Worm (Caenorhabditis elegans) whole organism, young adult: ENCODE data around the gene pqn-68.

Experiments
- B0019.2 ChIP-seq: fragments of 200-800 bp; sonication (Bioruptor generic); conservative IDR thresholded peaks from 2 replicates; pipeline ENCODE4 v1.3.6; 2022; ENCODE audit warnings: missing genetic modification reagents, missing genetic modification characterization, missing compliant biosample characterization
- B0035.1 ChIP-seq: sonication (generic microtip); optimal IDR thresholded peaks from 2 replicates; lab custom pipeline; 2016; ENCODE audit warnings: missing genetic modification characterization, mild to moderate bottlenecking, missing compliant biosample characterization, missing genotype, missing genetic modification reagents
- B0336.3 ChIP-seq: fragments of 200-800 bp; sonication (Bioruptor generic); IDR thresholded peaks from 2 replicates; pipeline ENCODE4 v1.3.6; 2022; ENCODE audit warnings: missing genetic modification characterization, missing compliant biosample characterization
- C06A6.2 ChIP-seq: fragments of 200-800 bp; sonication (Bioruptor generic); conservative IDR thresholded peaks from 2 replicates; pipeline ENCODE4 v1.3.6; 2022; ENCODE audit warnings: missing genetic modification characterization, missing compliant biosample characterization
- C17E4.6 ChIP-seq: fragments of 200-800 bp; sonication (Bioruptor generic); IDR thresholded peaks from 2 replicates; pipeline ENCODE4 v1.3.6; 2022; ENCODE audit warnings: missing genetic modification reagents, missing genetic modification characterization, missing compliant biosample characterization
- F10E7.11 ChIP-seq: sonication (generic microtip); optimal IDR thresholded peaks from 2 replicates; lab custom pipeline; 2017; ENCODE audit warnings: mild to moderate bottlenecking, missing genetic modification characterization, moderate library complexity, missing compliant biosample characterization
- F22D6.2 ChIP-seq: sonication (generic microtip); optimal IDR thresholded peaks from 2 replicates; lab custom pipeline; 2016; ENCODE audit warnings: mild to moderate bottlenecking, missing genetic modification characterization, missing compliant biosample characterization
- F55B11.4 ChIP-seq: sonication (generic microtip); optimal IDR thresholded peaks from 2 replicates; lab custom pipeline; 2016; ENCODE audit warnings: missing compliant biosample characterization, missing genetic modification characterization, borderline replicate concordance; ENCODE audit not compliant: insufficient read depth
- F57C9.4 ChIP-seq: sonication (generic microtip); optimal IDR thresholded peaks from 2 replicates; lab custom pipeline; 2017; ENCODE audit warnings: mild to moderate bottlenecking, missing genetic modification characterization, missing compliant biosample characterization
- K11D2.4 ChIP-seq: fragments of 200-800 bp; sonication (Bioruptor generic); IDR thresholded peaks from 2 replicates; pipeline ENCODE4 v1.3.6; 2022; ENCODE audit warnings: missing genetic modification reagents, missing genetic modification characterization, missing compliant biosample characterization
- K12H6.12 ChIP-seq: fragments of 200-800 bp; sonication (Bioruptor generic); optimal IDR thresholded peaks from 2 replicates; lab custom pipeline; 2018; ENCODE audit warnings: mild to moderate bottlenecking, missing genetic modification characterization, missing compliant biosample characterization
- Y56A3A.18 ChIP-seq: fragments of 200-800 bp; sonication (Bioruptor generic); IDR thresholded peaks from 2 replicates; pipeline ENCODE4 v1.3.6; 2022; ENCODE audit warnings: missing genetic modification reagents, missing genetic modification characterization, missing compliant biosample characterization
- Y67H2A.10 ChIP-seq: fragments of 200-800 bp; sonication (Bioruptor generic); conservative IDR thresholded peaks from 2 replicates; pipeline ENCODE4 v1.3.6; 2022; ENCODE audit warnings: missing genetic modification reagents, missing genetic modification characterization, missing compliant biosample characterization
- Y79H2A.3 ChIP-seq: fragments of 200-800 bp; sonication (Bioruptor generic); conservative IDR thresholded peaks from 2 replicates; pipeline ENCODE4 v1.3.6; 2022; ENCODE audit warnings: missing genetic modification reagents, missing genetic modification characterization, missing compliant biosample characterization
- attf-3 ChIP-seq: fragments of 200-800 bp; sonication (Bioruptor generic); conservative IDR thresholded peaks from 2 replicates; pipeline ENCODE4 v1.3.6; 2022; ENCODE audit warnings: missing genetic modification reagents, missing genetic modification characterization, missing compliant biosample characterization
- bed-2 ChIP-seq: fragments of 200-800 bp; sonication (Bioruptor generic); IDR thresholded peaks from 2 replicates; pipeline ENCODE4 v1.3.6; 2022; ENCODE audit warnings: missing genetic modification reagents, missing genetic modification characterization, missing compliant biosample characterization
- cebp-2 ChIP-seq: fragments of 200-800 bp; sonication (Bioruptor generic); IDR thresholded peaks from 2 replicates; pipeline ENCODE4 v1.3.6; 2022; ENCODE audit warnings: missing genetic modification characterization, missing compliant biosample characterization
- ceh-40 ChIP-seq: fragments of 200-800 bp; sonication (Bioruptor generic); IDR thresholded peaks from 2 replicates; pipeline ENCODE4 v1.3.6; 2022; ENCODE audit warnings: missing genetic modification characterization, missing compliant biosample characterization
- ceh-79 ChIP-seq: sonication (generic microtip); optimal IDR thresholded peaks from 2 replicates; lab custom pipeline; 2017; ENCODE audit warnings: mild to moderate bottlenecking, missing genetic modification characterization, missing compliant biosample characterization
- ceh-91 ChIP-seq: fragments of 200-800 bp; sonication (Bioruptor generic); IDR thresholded peaks from 2 replicates; pipeline ENCODE4 v1.3.6; 2022; ENCODE audit warnings: missing genetic modification reagents, missing genetic modification characterization, missing compliant biosample characterization
- egl-18 ChIP-seq: fragments of 200-800 bp; sonication (Bioruptor generic); IDR thresholded peaks from 2 replicates; pipeline ENCODE4 v1.3.6; 2022; ENCODE audit warnings: missing genetic modification reagents, missing genetic modification characterization, missing compliant biosample characterization
- ekl-4 ChIP-seq: fragments of 200-800 bp; sonication (Bioruptor generic); IDR thresholded peaks from 2 replicates; pipeline ENCODE4 v1.3.6; 2022; ENCODE audit warnings: missing genetic modification reagents, missing genetic modification characterization, missing compliant biosample characterization
- hmg-1.2 ChIP-seq: fragments of 200-800 bp; sonication (Bioruptor generic); IDR thresholded peaks from 2 replicates; pipeline ENCODE4 v1.3.6; 2022; ENCODE audit warnings: missing genetic modification reagents, missing genetic modification characterization, missing compliant biosample characterization
- hmg-20 ChIP-seq: fragments of 200-800 bp; sonication (Bioruptor generic); IDR thresholded peaks from 2 replicates; pipeline ENCODE4 v1.3.6; 2022; ENCODE audit warnings: missing genetic modification reagents, missing genetic modification characterization, missing compliant biosample characterization
- hsf-1 ChIP-seq: fragments of 200-800 bp; sonication (Bioruptor generic); IDR thresholded peaks from 2 replicates; pipeline ENCODE4 v1.3.6; 2022; ENCODE audit warnings: missing genetic modification reagents, missing genetic modification characterization, missing compliant biosample characterization
- let-526 ChIP-seq: fragments of 200-800 bp; sonication (Bioruptor generic); IDR thresholded peaks from 2 replicates; pipeline ENCODE4 v1.3.6; 2022; ENCODE audit warnings: missing genetic modification reagents, missing genetic modification characterization, missing compliant biosample characterization
- let-607 ChIP-seq, 2 experiments: fragments of 200-800 bp in 1 of 2; sonication (Bioruptor generic) in 1 of 2; sonication (generic microtip) in 1 of 2; optimal IDR thresholded peaks; 2 replicates each; lab custom pipeline; 2016 to 2018; ENCODE audit warnings: mild to moderate bottlenecking in 2 of 2, missing compliant biosample characterization in 2 of 2, missing genetic modification characterization in 2 of 2, moderate library complexity in 2 of 2, missing genotype in 1 of 2
- lin-35 ChIP-seq, 3 experiments: fragments of 150-350 bp in 2 of 3; sonication (generic microtip) in 1 of 3; optimal IDR thresholded peaks; 2 replicates each; lab custom pipeline; 2014 to 2018; ENCODE audit warnings: missing biosample characterization in 3 of 3, missing genetic modification characterization in 3 of 3, missing genetic modification reagents in 3 of 3
- lir-1 ChIP-seq: fragments of 200-800 bp; sonication (Bioruptor generic); conservative IDR thresholded peaks from 2 replicates; pipeline ENCODE4 v1.3.6; 2022; ENCODE audit warnings: missing genetic modification reagents, missing genetic modification characterization, missing compliant biosample characterization
- madf-3 ChIP-seq: fragments of 200-800 bp; sonication (Bioruptor generic); IDR thresholded peaks from 2 replicates; pipeline ENCODE4 v1.3.6; 2022; ENCODE audit warnings: missing genetic modification reagents, missing genetic modification characterization, missing compliant biosample characterization
- mcd-1 ChIP-seq: fragments of 200-800 bp; sonication (Bioruptor generic); IDR thresholded peaks from 2 replicates; pipeline ENCODE4 v1.3.6; 2022; ENCODE audit warnings: missing genetic modification reagents, missing genetic modification characterization, missing compliant biosample characterization
- mes-4 ChIP-seq: sonication (generic microtip); optimal IDR thresholded peaks from 2 replicates; lab custom pipeline; 2016; ENCODE audit warnings: missing genotype, missing genetic modification characterization, missing compliant biosample characterization
- nfya-2 ChIP-seq: fragments of 200-800 bp; sonication (Bioruptor generic); IDR thresholded peaks from 2 replicates; pipeline ENCODE4 v1.3.6; 2022; ENCODE audit warnings: missing genetic modification reagents, missing genetic modification characterization, missing compliant biosample characterization
- nfyb-1 ChIP-seq: fragments of 200-800 bp; sonication (Bioruptor generic); IDR thresholded peaks from 2 replicates; pipeline ENCODE4 v1.3.6; 2022; ENCODE audit warnings: missing genetic modification reagents, missing genetic modification characterization, missing compliant biosample characterization
- nhr-120 ChIP-seq: fragments of 200-800 bp; sonication (Bioruptor generic); IDR thresholded peaks from 2 replicates; pipeline ENCODE4 v1.3.6; 2022; ENCODE audit warnings: missing genetic modification characterization, missing compliant biosample characterization
- pbrm-1 ChIP-seq: fragments of 200-800 bp; sonication (Bioruptor generic); IDR thresholded peaks from 2 replicates; pipeline ENCODE4 v1.3.6; 2022; ENCODE audit warnings: missing genetic modification reagents, missing genetic modification characterization, missing compliant biosample characterization
- rcor-1 ChIP-seq: fragments of 200-800 bp; sonication (Bioruptor generic); IDR thresholded peaks from 2 replicates; pipeline ENCODE4 v1.3.6; 2022; ENCODE audit warnings: missing genetic modification reagents, missing genetic modification characterization, missing compliant biosample characterization
- rec-8 ChIP-seq, 2 experiments: sonication (generic microtip); optimal IDR thresholded peaks; 2 replicates each; lab custom pipeline; 2016; ENCODE audit warnings: mild to moderate bottlenecking in 2 of 2, missing genetic modification characterization in 2 of 2, missing genetic modification reagents in 2 of 2, missing genotype in 2 of 2, missing biosample characterization in 1 of 2, missing compliant biosample characterization in 1 of 2, moderate library complexity in 1 of 2
- snpc-4 ChIP-seq, 5 experiments: fragments of 150-350 bp in 1 of 5; sonication (generic microtip) in 4 of 5; optimal IDR thresholded peaks; 2 replicates each; lab custom pipeline; 2014 to 2018; ENCODE audit warnings: missing genetic modification characterization in 5 of 5, missing biosample characterization in 3 of 5, antibody characterized with exemption in 2 of 5, mild to moderate bottlenecking in 2 of 5, missing compliant biosample characterization in 2 of 5, missing genotype in 2 of 5, moderate library complexity in 2 of 5, missing genetic modification reagents in 1 of 5
- sptf-2 ChIP-seq: fragments of 200-800 bp; sonication (Bioruptor generic); optimal IDR thresholded peaks from 2 replicates; lab custom pipeline; 2018; ENCODE audit warnings: mild to moderate bottlenecking, missing genetic modification characterization, missing compliant biosample characterization
- unc-62 ChIP-seq: fragments of 150-350 bp; optimal IDR thresholded peaks from 2 replicates; lab custom pipeline; 2014; ENCODE audit warnings: missing biosample characterization, missing genetic modification reagents, missing genetic modification characterization
- ztf-26 ChIP-seq: sonication (generic microtip); optimal IDR thresholded peaks from 2 replicates; lab custom pipeline; 2017; ENCODE audit warnings: missing genetic modification characterization, missing compliant biosample characterization

The pqn-68 gene

DNA sequence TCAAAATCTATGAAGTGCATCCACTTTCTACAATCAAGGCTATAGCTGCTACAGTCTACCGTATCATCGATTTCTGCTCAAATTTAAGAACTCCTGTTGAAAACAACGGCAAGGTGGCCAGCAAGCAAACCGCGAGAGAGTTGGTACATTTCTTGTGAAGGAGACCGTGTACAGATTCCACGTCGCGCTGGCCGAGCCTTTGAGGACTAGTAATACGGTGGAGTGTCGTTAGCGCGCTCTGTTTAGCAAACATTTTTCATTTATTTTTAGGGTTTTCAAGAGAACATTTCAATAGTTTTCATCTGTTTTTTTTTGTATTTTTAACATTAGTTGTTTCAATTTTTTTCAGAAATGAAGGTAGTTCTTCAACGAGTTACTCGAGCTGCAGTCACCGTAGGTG is at the start of gene pqn-68:
Gene pqn-68 (plus strand): TSS at position 350 of the 400 bp plus-strand sequence.
- TF ChIP-seq Y79H2A.3 (GFP tag; lab: Robert Waterston, UW) (no peak), C06A6.2 (GFP tag; lab: Robert Waterston, UW) (no peak), egl-18 (no peak), Y67H2A.10 (GFP tag; lab: Robert Waterston, UW) (no peak), snpc-4 (GFP tag; optimal IDR thresholded peaks at IDR 0.05; lab: Kevin White, UChicago) (no peak), snpc-4 (tag; optimal IDR thresholded peaks at IDR 0.05; lab: Kevin White, UChicago) (no peak), ceh-40 (GFP tag; lab: Robert Waterston, UW) (no peak), hmg-1.2 (GFP tag; lab: Robert Waterston, UW) (no peak), B0019.2 (GFP tag; lab: Robert Waterston, UW) (no peak), mcd-1 (GFP tag; lab: Robert Waterston, UW) (0 out of 2 replicates have a peak, but pooled peaks have one; percentile 24), B0336.3 (GFP tag; lab: Robert Waterston, UW) (no peak), C17E4.6 (GFP tag; lab: Robert Waterston, UW) (no peak), F55B11.4 (tag; lab: Kevin White, UChicago) (no peak), sptf-2 (GFP tag; lab: Kevin White, UChicago) (no peak), K12H6.12 (tag; lab: Kevin White, UChicago) (no peak), madf-3 (no peak), ceh-79 (tag; lab: Kevin White, UChicago) (no peak), lin-35 (GFP tag; optimal IDR thresholded peaks at IDR 0.05; lab: Kevin White, UChicago) (no peak), F57C9.4 (tag; lab: Kevin White, UChicago) (no peak), attf-3 (GFP tag; lab: Robert Waterston, UW) (peak; percentile 91), rcor-1 (GFP tag; lab: Robert Waterston, UW) (no peak), Y56A3A.18 (GFP tag; lab: Robert Waterston, UW) (no peak), let-607 (tag; optimal IDR thresholded peaks at IDR 0.05; lab: Kevin White, UChicago) (peak; percentile 61 to 62), cebp-2 (GFP tag; lab: Robert Waterston, UW) (no peak), rec-8 (tag; optimal IDR thresholded peaks at IDR 0.05; lab: Kevin White, UChicago) (no peak), let-526 (GFP tag; lab: Robert Waterston, UW) (no peak), nfyb-1 (GFP tag; lab: Robert Waterston, UW) (0 out of 2 replicates have a peak, but pooled peaks have one; percentile 22), hmg-20 (GFP tag; lab: Robert Waterston, UW) (no peak)

DNA sequence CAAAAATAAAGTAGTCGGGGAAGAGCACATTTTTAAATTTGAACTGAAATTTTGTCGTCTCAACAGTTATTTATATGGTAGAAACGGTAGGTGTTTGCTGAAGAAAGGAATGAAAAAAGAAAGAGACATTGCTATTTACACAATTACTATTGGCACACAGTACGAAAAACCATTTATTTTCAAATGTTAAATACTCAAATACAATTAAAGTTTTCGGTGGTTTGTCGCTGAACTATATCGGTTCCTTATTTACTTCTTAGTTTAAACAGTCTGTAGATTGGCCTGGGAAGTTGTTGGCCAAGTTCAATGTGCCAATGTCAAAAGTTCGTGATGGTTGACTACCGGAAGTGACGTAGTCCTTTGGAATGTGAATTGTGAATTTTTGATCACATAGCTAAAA is 48.4 kb upstream of the pqn-68 start, which contains the start of gene ttr-27:
Gene ttr-27 (minus strand): TSS at position 45 of the 400 bp plus-strand sequence.
- TF ChIP-seq mes-4 (no peak), unc-62 (GFP tag; lab: Kevin White, UChicago) (no peak), K12H6.12 (tag; lab: Kevin White, UChicago) (no peak), F22D6.2 (tag; lab: Kevin White, UChicago) (no peak), B0035.1 (tag; lab: Kevin White, UChicago) (no peak), ceh-91 (GFP tag; lab: Robert Waterston, UW) (no peak), K11D2.4 (GFP tag; lab: Robert Waterston, UW) (no peak), nfya-2 (GFP tag; lab: Robert Waterston, UW) (no peak), ztf-26 (tag; lab: Kevin White, UChicago) (no peak), pbrm-1 (no peak), Y79H2A.3 (GFP tag; lab: Robert Waterston, UW) (no peak), hsf-1 (GFP tag; lab: Robert Waterston, UW) (no peak), lir-1 (GFP tag; lab: Robert Waterston, UW) (no peak), F10E7.11 (tag; lab: Kevin White, UChicago) (no peak), nhr-120 (GFP tag; lab: Robert Waterston, UW) (no peak), bed-2 (no peak), ekl-4 (GFP tag; lab: Robert Waterston, UW) (no peak), B0336.3 (GFP tag; lab: Robert Waterston, UW) (no peak)
- TF ChIP-seq, all 124 proteins: peak for 0
